Worm (Caenorhabditis elegans): ENCODE data around the gene bgnt-1.2.

DNA sequence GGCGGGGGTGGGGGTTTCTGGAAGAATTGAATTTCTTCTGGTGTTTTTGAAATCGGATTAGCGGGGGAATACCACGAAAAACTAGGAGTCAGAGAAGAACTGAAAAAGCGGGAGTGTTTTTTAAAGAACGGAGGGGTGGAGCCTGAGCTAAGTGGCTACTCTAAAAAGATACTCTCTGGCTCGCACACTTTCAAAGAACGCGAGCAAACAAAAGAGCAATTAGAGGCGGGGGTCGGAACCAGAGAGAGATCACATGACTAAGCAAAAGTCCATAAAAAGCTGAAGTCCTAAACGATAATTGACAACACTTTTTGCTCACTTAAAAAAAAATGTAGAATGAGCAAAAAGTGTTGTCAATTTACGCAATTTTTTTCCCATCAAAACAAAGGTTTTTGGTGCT is 15.9 kb upstream of the bgnt-1.2 start:
- TF ChIP-seq mdl-1 (tag; optimal IDR thresholded peaks at IDR 0.05) (no peak), lin-13 (GFP tag; optimal IDR thresholded peaks at IDR 0.05) (no peak), snpc-4 (tag; optimal IDR thresholded peaks at IDR 0.05) (no peak), egl-27 (tag; optimal IDR thresholded peaks at IDR 0.05) (no peak), ZK546.5 (tag; optimal IDR thresholded peaks at IDR 0.05) (no peak), R02D3.7 (tag; optimal IDR thresholded peaks at IDR 0.05) (no peak), nhr-12 (tag; optimal IDR thresholded peaks at IDR 0.05) (no peak), lsy-2 (tag; optimal IDR thresholded peaks at IDR 0.05) (peak in 1 of 2 experiments; percentile 23), unc-62 (GFP tag; optimal IDR thresholded peaks at IDR 0.05) (no peak), nhr-11 (tag; optimal IDR thresholded peaks at IDR 0.05) (no peak), fos-1 (tag; optimal IDR thresholded peaks at IDR 0.05) (no peak), nhr-25 (tag; optimal IDR thresholded peaks at IDR 0.05) (no peak), nhr-77 (tag; optimal IDR thresholded peaks at IDR 0.05) (no peak), elt-1 (tag; optimal IDR thresholded peaks at IDR 0.05) (no peak)
